Worm (Caenorhabditis elegans): Measurements from ENCODE around the gene sri-39.
"Not testable (repeated sequence)": the region's sequence is repeated elsewhere in the genome, so short reads cannot be mapped to it uniquely, and the experiment has no call there.

DNA sequence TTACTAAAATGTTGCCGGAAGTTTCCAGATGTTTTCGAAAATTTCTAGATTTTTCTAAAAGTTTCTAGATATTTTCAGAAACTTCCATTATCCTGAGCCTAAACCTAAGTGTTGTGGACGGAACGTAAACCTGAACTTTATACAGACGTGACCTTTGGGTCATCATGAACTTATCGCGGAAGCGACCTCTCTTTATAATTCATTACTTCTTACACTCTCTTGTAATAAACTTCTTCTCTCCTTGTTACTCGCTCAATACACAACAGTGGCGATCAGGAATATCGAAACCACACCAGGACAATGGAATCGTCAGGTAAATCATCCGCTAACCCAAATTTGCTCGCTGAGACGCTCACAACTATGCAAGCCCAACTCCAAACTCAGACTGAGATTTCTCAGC is 33.6 kb upstream of the sri-39 start, which contains the start of gene K02F6.1:
- TF ChIP-seq pag-3 (tag; optimal IDR thresholded peaks at IDR 0.05; ENCODE audit: borderline replicate concordance); ets-4 (tag; optimal IDR thresholded peaks at IDR 0.05); ttx-3 (tag; optimal IDR thresholded peaks at IDR 0.05); fkh-10 (GFP tag; optimal IDR thresholded peaks at IDR 0.05); pax-1 (tag; optimal IDR thresholded peaks at IDR 0.05); ama-1 (optimal IDR thresholded peaks at IDR 0.05); C38D4.7 (GFP tag; optimal IDR thresholded peaks at IDR 0.05); ahr-1 (tag; optimal IDR thresholded peaks at IDR 0.05); elt-2 (tag; optimal IDR thresholded peaks at IDR 0.05); pha-4 (tag; optimal IDR thresholded peaks at IDR 0.05); gmeb-2 (tag; optimal IDR thresholded peaks at IDR 0.05); odd-2 (tag; optimal IDR thresholded peaks at IDR 0.05): not testable (repeated sequence)
